Worm (Caenorhabditis elegans) whole organism, early embryonic: ENCODE measurements around the gene C10E2.5.

Experiments used
- B0310.2 ChIP-seq: sonication (generic microtip); optimal IDR thresholded peaks from 2 replicates; lab custom pipeline; 2016; ENCODE audit warnings: mild to moderate bottlenecking, missing genetic modification characterization, missing compliant biosample characterization
- aly-1 ChIP-seq: sonication (generic microtip); optimal IDR thresholded peaks from 2 replicates; lab custom pipeline; 2016; ENCODE audit warnings: missing genetic modification characterization, missing compliant biosample characterization
- ama-1 ChIP-seq: fragments of 150-350 bp; optimal IDR thresholded peaks from 2 replicates; lab custom pipeline; 2014
- ceh-13 ChIP-seq: fragments of 200-800 bp; sonication (Bioruptor generic); optimal IDR thresholded peaks from 2 replicates; lab custom pipeline; 2018; ENCODE audit warnings: mild to moderate bottlenecking, missing genetic modification characterization, missing compliant biosample characterization
- ceh-36 ChIP-seq: sonication (generic microtip); optimal IDR thresholded peaks from 2 replicates; lab custom pipeline; 2016; ENCODE audit warnings: missing genetic modification characterization, inconsistent platforms, missing compliant biosample characterization
- ets-7 ChIP-seq: sonication (generic microtip); optimal IDR thresholded peaks from 2 replicates; lab custom pipeline; 2016; ENCODE audit warnings: missing genotype, missing genetic modification characterization, missing compliant biosample characterization
- flt-1 ChIP-seq: fragments of 200-800 bp; sonication (Bioruptor generic); IDR thresholded peaks from 2 replicates; pipeline ENCODE4 v1.3.6; 2022; ENCODE audit warnings: missing genetic modification characterization, missing compliant biosample characterization
- hnd-1 ChIP-seq: sonication (generic microtip); optimal IDR thresholded peaks from 2 replicates; lab custom pipeline; 2016; ENCODE audit warnings: missing genetic modification characterization, missing compliant biosample characterization
- pes-1 ChIP-seq: fragments of 200-800 bp; sonication (Bioruptor generic); IDR thresholded peaks from 2 replicates; pipeline ENCODE4 v1.3.6; 2022; ENCODE audit warnings: missing genetic modification reagents, missing genetic modification characterization, missing compliant biosample characterization
- scrt-1 ChIP-seq: fragments of 200-800 bp; sonication (Bioruptor generic); IDR thresholded peaks from 2 replicates; pipeline ENCODE4 v1.3.6; 2022; ENCODE audit warnings: missing genetic modification characterization, missing compliant biosample characterization
- sea-1 ChIP-seq: fragments of 200-800 bp; sonication (Bioruptor generic); conservative IDR thresholded peaks from 2 replicates; pipeline ENCODE4 v1.3.6; 2022; ENCODE audit warnings: missing genetic modification characterization, missing compliant biosample characterization
- tbx-11 ChIP-seq: fragments of 200-800 bp; sonication (Bioruptor generic); IDR thresholded peaks from 2 replicates; pipeline ENCODE4 v1.3.6; 2022; ENCODE audit warnings: missing genetic modification characterization, missing compliant biosample characterization
- tbx-37 ChIP-seq: fragments of 200-800 bp; sonication (Bioruptor generic); conservative IDR thresholded peaks from 2 replicates; pipeline ENCODE4 v1.3.6; 2022; ENCODE audit warnings: missing genetic modification reagents, missing genetic modification characterization, missing compliant biosample characterization
- tra-4 ChIP-seq: sonication (generic microtip); optimal IDR thresholded peaks from 2 replicates; lab custom pipeline; 2017; ENCODE audit warnings: missing genetic modification characterization, missing compliant biosample characterization

ce11 chrX:16733411-16733810, 21.0 kb downstream of the C10E2.5 start:
- TF ChIP-seq pes-1 (GFP tag; lab: Robert Waterston, UW) (no peak), ama-1 (lab: Kevin White, UChicago) (no peak), tbx-37 (no peak), aly-1 (no peak), ceh-13 (GFP tag; lab: Kevin White, UChicago) (no peak), flt-1 (GFP tag; lab: Robert Waterston, UW) (no peak), tbx-11 (no peak), scrt-1 (GFP tag; lab: Robert Waterston, UW) (no peak), ets-7 (tag; lab: Kevin White, UChicago) (no peak), tra-4 (tag; lab: Kevin White, UChicago) (no peak), sea-1 (GFP tag; lab: Robert Waterston, UW) (no peak), B0310.2 (tag; lab: Kevin White, UChicago) (no peak), ceh-36 (no peak), hnd-1 (tag; lab: Kevin White, UChicago) (no peak)
